Worm (Caenorhabditis elegans): ENCODE data around the gene sel-12.

DNA sequence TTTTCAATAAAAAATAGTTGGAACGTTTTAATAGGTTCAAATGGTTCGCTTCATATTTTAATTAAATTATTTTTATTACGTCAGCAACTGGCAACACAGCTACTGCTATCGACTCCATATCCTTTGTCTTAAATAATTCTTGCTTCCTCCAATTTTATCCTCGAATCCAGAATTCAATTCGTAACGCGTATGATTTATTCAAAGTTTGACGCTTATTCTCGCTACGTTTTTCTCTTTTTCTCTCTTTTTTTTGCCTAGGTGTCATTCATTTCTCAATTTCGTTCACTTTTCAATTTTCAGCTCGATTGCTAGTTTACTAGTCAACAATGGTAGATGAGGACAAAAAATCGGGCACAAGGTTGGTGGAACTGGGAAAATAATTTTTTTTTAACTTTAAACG is 34.8 kb downstream of the sel-12 start, which contains the start of gene arr-1:
- TF ChIP-seq dao-5 (tag; optimal IDR thresholded peaks at IDR 0.05) (no peak), him-1 (tag; optimal IDR thresholded peaks at IDR 0.05) (no peak), W03F9.2 (tag; optimal IDR thresholded peaks at IDR 0.05) (no peak)

Data from whole organism, L4/young adult.